Worm (Caenorhabditis elegans) whole organism, L1 larva: ENCODE data around the gene str-209.

ENCODE experiments used
- Y116A8C.19 ChIP-seq: sonication (generic microtip); optimal IDR thresholded peaks from 2 replicates; lab custom pipeline; 2016; ENCODE audit warnings: missing compliant biosample characterization, missing genetic modification characterization, borderline replicate concordance
- ama-1 ChIP-seq: fragments of 150-350 bp; optimal IDR thresholded peaks from 2 replicates; lab custom pipeline; 2014
- blmp-1 ChIP-seq: fragments of 150-350 bp; optimal IDR thresholded peaks from 2 replicates; lab custom pipeline; 2014; ENCODE audit warnings: missing biosample characterization, missing genetic modification characterization
- ceh-63 ChIP-seq: fragments of 200-800 bp; sonication (Bioruptor generic); optimal IDR thresholded peaks from 2 replicates; lab custom pipeline; 2018; ENCODE audit warnings: mild to moderate bottlenecking, missing genetic modification characterization, missing compliant biosample characterization
- elt-2 ChIP-seq: sonication (generic microtip); optimal IDR thresholded peaks from 2 replicates; lab custom pipeline; 2016; ENCODE audit warnings: missing genetic modification characterization, mild to moderate bottlenecking, inconsistent platforms, missing compliant biosample characterization, missing genetic modification reagents
- fos-1 ChIP-seq: fragments of 150-350 bp; optimal IDR thresholded peaks from 2 replicates; lab custom pipeline; 2014; ENCODE audit warnings: missing biosample characterization, missing genetic modification characterization
- lsy-2 ChIP-seq, 2 experiments: fragments of 150-350 bp; optimal IDR thresholded peaks; 2 replicates each; lab custom pipeline; 2014; ENCODE audit warnings: missing biosample characterization in 2 of 2, missing genetic modification characterization in 2 of 2
- nhr-71 ChIP-seq: sonication (generic microtip); optimal IDR thresholded peaks from 2 replicates; lab custom pipeline; 2016; ENCODE audit warnings: mild to moderate bottlenecking, missing genetic modification characterization, moderate library complexity, missing compliant biosample characterization
- pqm-1 ChIP-seq: sonication (generic microtip); optimal IDR thresholded peaks from 3 replicates; lab custom pipeline; 2017; ENCODE audit warnings: missing biosample characterization, missing genetic modification characterization
- unc-62 ChIP-seq: fragments of 150-350 bp; optimal IDR thresholded peaks from 2 replicates; lab custom pipeline; 2014; ENCODE audit warnings: missing biosample characterization, missing genetic modification reagents, missing genetic modification characterization
- xbp-1 ChIP-seq: sonication (generic microtip); optimal IDR thresholded peaks from 2 replicates; lab custom pipeline; 2016; ENCODE audit warnings: missing genetic modification characterization, missing compliant biosample characterization
- zag-1 ChIP-seq: fragments of 150-350 bp; optimal IDR thresholded peaks from 2 replicates; lab custom pipeline; 2014; ENCODE audit warnings: missing biosample characterization, missing genetic modification characterization

ce11 chrV:4918091-4918624 lies 30.6 kb upstream of the str-209 start, which contains the start of gene C02E7.7:
- TF ChIP-seq unc-62 (GFP tag; lab: Kevin White, UChicago) (no peak), lsy-2 (tag; optimal IDR thresholded peaks at IDR 0.05; lab: Kevin White, UChicago) (no peak), pqm-1 (tag; lab: Kevin White, UChicago) (no peak), zag-1 (tag; lab: Kevin White, UChicago) (no peak), xbp-1 (tag; lab: Kevin White, UChicago) (no peak), elt-2 (tag; lab: Kevin White, UChicago) (no peak), nhr-71 (tag; lab: Kevin White, UChicago) (no peak), ama-1 (no peak), fos-1 (tag; lab: Kevin White, UChicago) (no peak), blmp-1 (tag; lab: Kevin White, UChicago) (no peak), Y116A8C.19 (tag; lab: Kevin White, UChicago) (no peak), ceh-63 (GFP tag; lab: Kevin White, UChicago) (no peak)
